Worm (Caenorhabditis elegans): ENCODE results near the gene C05D12.5.

- no peak for TF ChIP-seq nhr-76 (tag; optimal IDR thresholded peaks at IDR 0.05)
- no peak for TF ChIP-seq ama-1 (optimal IDR thresholded peaks at IDR 0.05)
- no peak for TF ChIP-seq mdl-1 (tag; optimal IDR thresholded peaks at IDR 0.05)
- no peak for TF ChIP-seq egl-27 (tag; optimal IDR thresholded peaks at IDR 0.05)
- TF ChIP-seq nhr-77 (tag; optimal IDR thresholded peaks at IDR 0.05) = no peak
Measured at ce11 chrII:11467541-11467940, 33.5 kb downstream of the C05D12.5 start, which contains the start of gene klp-17.

All from whole organism, L3 larva.